Worm (Caenorhabditis elegans) whole organism, L4/young adult: ENCODE results near the gene T01D3.6.

Experiments used
- W03F9.2 ChIP-seq: fragments of 150-350 bp; optimal IDR thresholded peaks from 2 replicates; lab custom pipeline; 2014; ENCODE audit warnings: missing biosample characterization, missing genetic modification characterization
- dao-5 ChIP-seq: sonication (generic microtip); optimal IDR thresholded peaks from 2 replicates; lab custom pipeline; 2016; ENCODE audit warnings: missing genotype, missing genetic modification characterization, moderate library complexity, missing compliant biosample characterization
- him-1 ChIP-seq: sonication (generic microtip); optimal IDR thresholded peaks from 2 replicates; lab custom pipeline; 2016; ENCODE audit warnings: missing genotype, missing genetic modification reagents, missing genetic modification characterization, missing compliant biosample characterization

T01D3.6 gene

ce11 chrV:13757349-13757748 is 40.7 kb downstream of the T01D3.6 start:
- TF ChIP-seq dao-5 (tag; lab: Kevin White, UChicago) (no peak), him-1 (tag; lab: Kevin White, UChicago) (no peak), W03F9.2 (tag; lab: Kevin White, UChicago) (no peak)

- TF ChIP-seq him-1 (tag; lab: Kevin White, UChicago) (no peak), dao-5 (tag; lab: Kevin White, UChicago) (no peak), W03F9.2 (tag; lab: Kevin White, UChicago) (no peak)
Observed at ce11 chrV:13762426-13763127, 46.0 kb downstream of the T01D3.6 start, which contains the start of gene F20G2.6. TSS of gene F20G2.6 (plus strand) at chrV:13763077.

ce11 chrV:13763723-13764122 is 47.1 kb downstream of the T01D3.6 start:
- TF ChIP-seq W03F9.2 (tag; lab: Kevin White, UChicago) (no peak), dao-5 (tag; lab: Kevin White, UChicago) (no peak), him-1 (tag; lab: Kevin White, UChicago) (no peak)

- no peak for TF ChIP-seq dao-5 (tag; lab: Kevin White, UChicago)
- TF ChIP-seq him-1 (tag; lab: Kevin White, UChicago) = no peak
- no peak for TF ChIP-seq W03F9.2 (tag; lab: Kevin White, UChicago)
Observed at ce11 chrV:13768388-13768787, 51.8 kb downstream of the T01D3.6 start, which contains the start of gene F20G2.3. TSS of gene F20G2.3 (minus strand) at chrV:13768488.

- TF ChIP-seq W03F9.2 (tag; lab: Kevin White, UChicago) (no peak), dao-5 (tag; lab: Kevin White, UChicago) (no peak), him-1 (tag; lab: Kevin White, UChicago) (no peak)
Observed at ce11 chrV:13768941-13769436, 52.4 kb downstream of the T01D3.6 start, which contains the start of gene nas-24. TSS of gene nas-24 (plus strand) at chrV:13769386.
